Fruit fly (Drosophila melanogaster) whole organism, embryonic: ENCODE data around the gene Fit2.

Source experiments
- Adf1 ChIP-seq: fragments of 200-800 bp; sonication (Bioruptor generic); IDR thresholded peaks from 2 replicates; pipeline ENCODE4 v1.3.6; 2022; ENCODE audit warnings: missing biosample characterization, missing genetic modification characterization
- B-H1 ChIP-seq: fragments of 200-800 bp; sonication (Bioruptor generic); IDR thresholded peaks from 3 replicates; pipeline ENCODE4 v1.3.6; 2022; ENCODE audit warnings: missing biosample characterization, missing genetic modification characterization
- B-H2 ChIP-seq: fragments of 200-800 bp; sonication (Bioruptor generic); optimal IDR thresholded peaks from 2 replicates; lab custom pipeline; 2018; ENCODE audit warnings: missing biosample characterization, mild to moderate bottlenecking, missing genetic modification characterization
- CG10274 ChIP-seq: fragments of 200-800 bp; sonication (Bioruptor generic); optimal IDR thresholded peaks from 3 replicates; lab custom pipeline; 2017; ENCODE audit warnings: missing biosample characterization, mild to moderate bottlenecking, missing genetic modification characterization
- CG10366 ChIP-seq: fragments of 200-800 bp; sonication (Bioruptor generic); IDR thresholded peaks from 2 replicates; pipeline ENCODE4 v1.3.6; 2022; ENCODE audit warnings: missing biosample characterization, missing genetic modification characterization
- CG11456 ChIP-seq: fragments of 200-800 bp; sonication (Bioruptor generic); IDR thresholded peaks from 3 replicates; pipeline ENCODE4 v1.3.6; 2022; ENCODE audit warnings: missing biosample characterization, missing genetic modification characterization
- CG12659 ChIP-seq: fragments of 200-800 bp; sonication (Bioruptor generic); optimal IDR thresholded peaks from 3 replicates; lab custom pipeline; 2017; ENCODE audit warnings: mild to moderate bottlenecking, missing biosample characterization, missing genetic modification reagents, missing genetic modification characterization
- CG14441 ChIP-seq: fragments of 200-800 bp; sonication (Bioruptor generic); IDR thresholded peaks from 2 replicates; pipeline ENCODE4 v1.3.6; 2022; ENCODE audit warnings: missing biosample characterization, missing genetic modification characterization
- CG14860 ChIP-seq: fragments of 200-800 bp; sonication (Bioruptor generic); IDR thresholded peaks from 3 replicates; pipeline ENCODE4 v1.3.6; 2022; ENCODE audit warnings: missing biosample characterization, missing genetic modification characterization; ENCODE audit not compliant: partially characterized antibody
- CG17328 ChIP-seq: fragments of 200-800 bp; sonication (Bioruptor generic); IDR thresholded peaks from 2 replicates; pipeline ENCODE4 v1.3.6; 2022; ENCODE audit warnings: missing biosample characterization, missing genetic modification characterization
- CG1832 ChIP-seq: fragments of 200-800 bp; sonication (Bioruptor generic); optimal IDR thresholded peaks from 2 replicates; lab custom pipeline; 2017; ENCODE audit warnings: missing biosample characterization, mild to moderate bottlenecking, missing genetic modification characterization, inconsistent platforms
- CG31365 ChIP-seq: fragments of 200-800 bp; sonication (Bioruptor generic); optimal IDR thresholded peaks from 2 replicates; lab custom pipeline; 2018; ENCODE audit warnings: missing biosample characterization, mild to moderate bottlenecking, missing genetic modification characterization
- CG32532 ChIP-seq: fragments of 200-800 bp; sonication (Bioruptor generic); IDR thresholded peaks from 2 replicates; pipeline ENCODE4 v1.3.6; 2022; ENCODE audit warnings: missing biosample characterization, missing genetic modification characterization
- CG32767 ChIP-seq: fragments of 200-800 bp; sonication (Bioruptor generic); IDR thresholded peaks from 2 replicates; pipeline ENCODE4 v1.3.6; 2022; ENCODE audit warnings: missing biosample characterization, missing genetic modification characterization
- CG34376 ChIP-seq: fragments of 200-800 bp; sonication (Bioruptor generic); optimal IDR thresholded peaks from 2 replicates; lab custom pipeline; 2018; ENCODE audit warnings: missing biosample characterization, mild to moderate bottlenecking, missing genetic modification characterization
- CG3847 ChIP-seq: fragments of 200-800 bp; sonication (Bioruptor generic); IDR thresholded peaks from 2 replicates; pipeline ENCODE4 v1.3.6; 2022; ENCODE audit warnings: missing biosample characterization, missing genetic modification characterization
- CG4282 ChIP-seq: fragments of 200-800 bp; sonication (Bioruptor generic); optimal IDR thresholded peaks from 2 replicates; lab custom pipeline; 2016; ENCODE audit warnings: missing biosample characterization, missing genetic modification characterization
- CG4328 ChIP-seq: fragments of 200-800 bp; sonication (Bioruptor generic); optimal IDR thresholded peaks from 3 replicates; lab custom pipeline; 2017; ENCODE audit warnings: missing biosample characterization, missing genetic modification reagents, missing genetic modification characterization
- CG6813 ChIP-seq: fragments of 200-800 bp; sonication (Bioruptor generic); optimal IDR thresholded peaks from 2 replicates; lab custom pipeline; 2017; ENCODE audit warnings: missing biosample characterization, missing genetic modification characterization, mild to moderate bottlenecking, moderate library complexity, missing genetic modification reagents
- CG7271 ChIP-seq: fragments of 200-800 bp; sonication (Bioruptor generic); optimal IDR thresholded peaks from 2 replicates; lab custom pipeline; 2018; ENCODE audit warnings: missing biosample characterization, mild to moderate bottlenecking, missing genetic modification characterization, moderate library complexity
- CG7556 ChIP-seq: fragments of 200-800 bp; sonication (Bioruptor generic); optimal IDR thresholded peaks from 2 replicates; lab custom pipeline; 2017; ENCODE audit warnings: missing biosample characterization, mild to moderate bottlenecking, missing genetic modification characterization
- CG9817 ChIP-seq: fragments of 200-800 bp; sonication (Bioruptor generic); optimal IDR thresholded peaks from 2 replicates; lab custom pipeline; 2018; ENCODE audit warnings: missing biosample characterization, mild to moderate bottlenecking, missing genetic modification characterization, moderate library complexity
- Ets97D ChIP-seq: fragments of 200-800 bp; sonication (Bioruptor generic); optimal IDR thresholded peaks from 3 replicates; lab custom pipeline; 2016; ENCODE audit warnings: missing biosample characterization, missing genetic modification characterization
- Fer1 ChIP-seq: fragments of 200-800 bp; sonication (Bioruptor generic); optimal IDR thresholded peaks from 2 replicates; lab custom pipeline; 2017; ENCODE audit warnings: missing biosample characterization, mild to moderate bottlenecking, missing genetic modification characterization
- Nf-YC ChIP-seq: fragments of 200-800 bp; optimal IDR thresholded peaks from 3 replicates; lab custom pipeline; 2019; ENCODE audit warnings: missing biosample characterization, mild to moderate bottlenecking, missing genetic modification characterization, moderate library complexity
- PHDP ChIP-seq: fragments of 200-800 bp; sonication (Bioruptor generic); optimal IDR thresholded peaks from 3 replicates; lab custom pipeline; 2018; ENCODE audit warnings: missing biosample characterization, mild to moderate bottlenecking, missing genetic modification characterization, moderate library complexity
- Pdp1 ChIP-seq, 2 experiments: fragments of 200-800 bp; sonication (Bioruptor generic); optimal IDR thresholded peaks; 3 replicates each; lab custom pipeline; 2016; ENCODE audit warnings: missing biosample characterization in 2 of 2, missing genetic modification characterization in 2 of 2, mild to moderate bottlenecking in 1 of 2, moderate library complexity in 1 of 2
- Ravus ChIP-seq: fragments of 200-800 bp; sonication (Bioruptor generic); IDR thresholded peaks from 2 replicates; pipeline ENCODE4 v1.3.6; 2022; ENCODE audit warnings: missing biosample characterization, missing genetic modification characterization
- Vsx1 ChIP-seq: fragments of 200-800 bp; sonication (Bioruptor generic); optimal IDR thresholded peaks from 2 replicates; lab custom pipeline; 2017; ENCODE audit warnings: missing biosample characterization, mild to moderate bottlenecking, missing genetic modification characterization, missing genetic modification reagents
- ase ChIP-seq: fragments of 200-800 bp; sonication (Bioruptor generic); IDR thresholded peaks from 3 replicates; pipeline ENCODE4 v1.3.6; 2022; ENCODE audit warnings: missing biosample characterization, missing genetic modification characterization
- bcd ChIP-seq: fragments of 200-800 bp; sonication (Bioruptor generic); optimal IDR thresholded peaks from 2 replicates; lab custom pipeline; 2017; ENCODE audit warnings: missing biosample characterization, mild to moderate bottlenecking, missing genetic modification characterization
- corto ChIP-seq: fragments of 200-800 bp; sonication (Bioruptor generic); optimal IDR thresholded peaks from 2 replicates; lab custom pipeline; 2016; ENCODE audit warnings: missing biosample characterization, mild to moderate bottlenecking, missing genetic modification characterization, moderate library complexity
- disco-r ChIP-seq: fragments of 200-800 bp; sonication (Bioruptor generic); optimal IDR thresholded peaks from 2 replicates; lab custom pipeline; 2016; ENCODE audit warnings: missing biosample characterization, missing genetic modification characterization
- exex ChIP-seq: fragments of 200-800 bp; sonication (Bioruptor generic); optimal IDR thresholded peaks from 4 replicates; lab custom pipeline; 2018; ENCODE audit warnings: missing biosample characterization, mild to moderate bottlenecking, missing genetic modification characterization, moderate library complexity
- fd102C ChIP-seq: fragments of 200-800 bp; sonication (Bioruptor generic); optimal IDR thresholded peaks from 2 replicates; lab custom pipeline; 2018; ENCODE audit warnings: missing biosample characterization, mild to moderate bottlenecking, missing genetic modification characterization, moderate library complexity
- gcm2 ChIP-seq: fragments of 200-800 bp; sonication (Bioruptor generic); optimal IDR thresholded peaks from 2 replicates; lab custom pipeline; 2016; ENCODE audit warnings: missing biosample characterization, missing genetic modification characterization
- gro ChIP-seq: fragments of 200-800 bp; sonication (Bioruptor generic); optimal IDR thresholded peaks from 2 replicates; lab custom pipeline; 2016; ENCODE audit warnings: missing biosample characterization, missing genetic modification characterization
- gt ChIP-seq: fragments of 200-800 bp; sonication (Bioruptor generic); IDR thresholded peaks from 2 replicates; pipeline ENCODE4 v1.3.6; 2022; ENCODE audit warnings: missing biosample characterization, missing genetic modification characterization
- mam ChIP-seq: fragments of 200-800 bp; sonication (Bioruptor generic); optimal IDR thresholded peaks from 3 replicates; lab custom pipeline; 2016; ENCODE audit warnings: missing biosample characterization, missing genetic modification characterization
- mld ChIP-seq: fragments of 200-800 bp; sonication (Bioruptor generic); IDR thresholded peaks from 3 replicates; pipeline ENCODE4 v1.3.6; 2022; ENCODE audit warnings: missing biosample characterization, missing genetic modification characterization; ENCODE audit not compliant: partially characterized antibody
- run ChIP-seq: fragments of 200-800 bp; sonication (Bioruptor generic); optimal IDR thresholded peaks from 3 replicates; lab custom pipeline; 2018; ENCODE audit warnings: missing biosample characterization, mild to moderate bottlenecking, missing genetic modification characterization

Fit2 gene

DNA sequence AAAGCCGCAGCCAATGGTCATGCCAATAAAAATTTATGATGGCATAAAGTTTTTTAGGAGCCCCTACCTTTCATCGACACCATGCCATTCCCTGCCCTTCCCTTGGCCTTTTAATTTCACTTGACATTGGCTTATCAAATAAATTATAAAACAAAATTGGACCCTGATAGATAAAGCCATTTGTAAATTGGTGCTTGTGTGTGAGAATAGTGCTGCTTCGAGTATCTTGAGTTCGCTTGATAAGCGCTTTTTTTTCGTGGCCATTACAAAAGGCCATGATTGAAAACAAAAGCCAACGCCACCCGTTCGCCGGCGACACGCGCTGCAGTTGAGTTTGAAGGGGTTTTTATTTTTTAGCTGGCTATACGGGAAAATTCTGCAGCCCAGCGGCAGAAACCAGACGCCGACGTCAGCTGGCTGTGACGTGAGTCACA lies 25.8 kb downstream of the Fit2 start (continued):
- TF ChIP-seq CG4328 (GFP tag; lab: Kevin White, UChicago) = peak; percentile 3
- TF ChIP-seq B-H1 (GFP tag; lab: Robert Waterston, UW) = no peak
- peak; percentile 56 for TF ChIP-seq CG32532 (GFP tag; lab: Robert Waterston, UW)
- TF ChIP-seq Ets97D (GFP tag; lab: Kevin White, UChicago) = no peak
- peak; percentile 85 for TF ChIP-seq CG10274 (GFP tag; lab: Kevin White, UChicago)
- peak; percentile 35 for TF ChIP-seq Nf-YC (tag; lab: Kevin White, UChicago)
- no peak for TF ChIP-seq disco-r (GFP tag; lab: Kevin White, UChicago)
- no peak for TF ChIP-seq CG4282
- TF ChIP-seq PHDP (tag; lab: Kevin White, UChicago) = peak; percentile 8
- no peak for TF ChIP-seq CG12659 (GFP tag; lab: Kevin White, UChicago)
- TF ChIP-seq fd102C (GFP tag; lab: Kevin White, UChicago) = no peak
- TF ChIP-seq Fer1 (GFP tag; lab: Kevin White, UChicago) = no peak
- TF ChIP-seq run = no peak
- no peak for TF ChIP-seq CG10366 (GFP tag; lab: Robert Waterston, UW)
- peak; percentile 65 for TF ChIP-seq B-H2 (GFP tag; lab: Kevin White, UChicago)
- TF ChIP-seq CG34376 (GFP tag; lab: Kevin White, UChicago) = peak; percentile 81
- TF ChIP-seq CG9817 = no peak
- peak; percentile 94 for TF ChIP-seq exex (tag; lab: Kevin White, UChicago)
- peak in 1 of 2 experiments; percentile 36 for TF ChIP-seq Pdp1 (GFP tag; optimal IDR thresholded peaks at IDR 0.05; lab: Kevin White, UChicago)
- no peak for TF ChIP-seq CG32767 (GFP tag; lab: Robert Waterston, UW)
- no peak for TF ChIP-seq ase
- no peak for TF ChIP-seq CG14860 (GFP tag; lab: Robert Waterston, UW)
- TF ChIP-seq CG11456 (GFP tag; lab: Robert Waterston, UW) = no peak
- peak; percentile 36 for TF ChIP-seq gro (GFP tag; lab: Kevin White, UChicago)
- TF ChIP-seq Adf1 = 0 out of 2 replicates have a peak, but pooled peaks have one; percentile 9
- peak; percentile 38 for TF ChIP-seq CG6813 (GFP tag; lab: Kevin White, UChicago)
- TF ChIP-seq corto (GFP tag; lab: Kevin White, UChicago) = peak; percentile 36
- TF ChIP-seq CG7271 (tag; lab: Kevin White, UChicago) = no peak
- TF ChIP-seq CG31365 (tag; lab: Kevin White, UChicago) = no peak
- TF ChIP-seq CG1832 = no peak
- no peak for TF ChIP-seq gt
- no peak for TF ChIP-seq gcm2 (GFP tag; lab: Kevin White, UChicago)
- no peak for TF ChIP-seq CG7556 (GFP tag; lab: Kevin White, UChicago)
- TF ChIP-seq CG3847 (GFP tag; lab: Robert Waterston, UW) = no peak
- no peak for TF ChIP-seq CG17328
- TF ChIP-seq Ravus (GFP tag; lab: Robert Waterston, UW) = no peak
- 0 out of 2 replicates have a peak, but pooled peaks have one; percentile 14 for TF ChIP-seq CG14441
- no peak for TF ChIP-seq mld (GFP tag; lab: Robert Waterston, UW)
- no peak for TF ChIP-seq bcd (GFP tag; lab: Kevin White, UChicago)
- TF ChIP-seq Vsx1 (GFP tag; lab: Kevin White, UChicago) = no peak
- no peak for TF ChIP-seq mam (GFP tag; lab: Kevin White, UChicago)
